Worm (Caenorhabditis elegans): Measurements from ENCODE around the gene F41E6.5.

F41E6.5 gene

ce11 chrV:8641266-8641665 is 38.0 kb downstream of the F41E6.5 start, which contains the start of gene F28A12.3:
TSS of gene F28A12.3 (minus strand) at chrV:8641366.
- no peak for TF ChIP-seq ceh-83 (GFP tag; optimal IDR thresholded peaks at IDR 0.05)
- no peak for TF ChIP-seq elt-3 (tag; optimal IDR thresholded peaks at IDR 0.05)
- no peak for TF ChIP-seq cnd-1 (tag; optimal IDR thresholded peaks at IDR 0.05)
- TF ChIP-seq M03D4.4 (tag; optimal IDR thresholded peaks at IDR 0.05) = no peak
- no peak for TF ChIP-seq drap-1 (GFP tag; optimal IDR thresholded peaks at IDR 0.05)
- no peak for TF ChIP-seq snpc-4 (tag; optimal IDR thresholded peaks at IDR 0.05)
- no peak for TF ChIP-seq hlh-1 (tag; optimal IDR thresholded peaks at IDR 0.05)
- no peak for TF ChIP-seq lin-32 (GFP tag; optimal IDR thresholded peaks at IDR 0.05)
- no peak for TF ChIP-seq pha-4 (tag; optimal IDR thresholded peaks at IDR 0.05)
- TF ChIP-seq flh-1 (GFP tag; optimal IDR thresholded peaks at IDR 0.05) = no peak
- no peak for TF ChIP-seq ceh-39 (tag; optimal IDR thresholded peaks at IDR 0.05)
- TF ChIP-seq nhr-76 (tag; optimal IDR thresholded peaks at IDR 0.05) = no peak
- no peak for TF ChIP-seq sptf-1 (tag; optimal IDR thresholded peaks at IDR 0.05)
- no peak for TF ChIP-seq mab-5 (tag; optimal IDR thresholded peaks at IDR 0.05)
- no peak for TF ChIP-seq nhr-237 (tag; optimal IDR thresholded peaks at IDR 0.05)
- no peak for TF ChIP-seq mep-1 (tag; optimal IDR thresholded peaks at IDR 0.05)
- TF ChIP-seq ceh-43 (GFP tag; optimal IDR thresholded peaks at IDR 0.05) = no peak
- TF ChIP-seq blmp-1 (tag; optimal IDR thresholded peaks at IDR 0.05) = no peak

- TF ChIP-seq snpc-4 (tag; optimal IDR thresholded peaks at IDR 0.05) (no peak), bed-3 (GFP tag; optimal IDR thresholded peaks at IDR 0.05) (no peak), mab-5 (tag; optimal IDR thresholded peaks at IDR 0.05) (no peak), elt-1 (tag; optimal IDR thresholded peaks at IDR 0.05; ENCODE audit: borderline replicate concordance, insufficient read depth) (no peak), ceh-83 (GFP tag; optimal IDR thresholded peaks at IDR 0.05) (no peak), nhr-237 (tag; optimal IDR thresholded peaks at IDR 0.05) (no peak)
Measured at ce11 chrV:8643093-8643492, 39.8 kb downstream of the F41E6.5 start, which contains the start of gene asp-13. TSS of gene asp-13 (minus strand) at chrV:8643193.

ce11 chrV:8648251-8648650 is 45.0 kb downstream of the F41E6.5 start:
- TF ChIP-seq pha-4 (tag; optimal IDR thresholded peaks at IDR 0.05) (no peak), unc-39 (tag; optimal IDR thresholded peaks at IDR 0.05) (no peak), mab-5 (tag; optimal IDR thresholded peaks at IDR 0.05) (no peak), ceh-43 (GFP tag; optimal IDR thresholded peaks at IDR 0.05) (no peak), tbx-8 (GFP tag; optimal IDR thresholded peaks at IDR 0.05) (no peak), bed-3 (GFP tag; optimal IDR thresholded peaks at IDR 0.05) (no peak), unc-62 (GFP tag; optimal IDR thresholded peaks at IDR 0.05) (no peak), sptf-1 (tag; optimal IDR thresholded peaks at IDR 0.05) (no peak), blmp-1 (tag; optimal IDR thresholded peaks at IDR 0.05) (no peak), nhr-28 (tag; optimal IDR thresholded peaks at IDR 0.05) (no peak), nhr-76 (tag; optimal IDR thresholded peaks at IDR 0.05) (no peak), ces-1 (GFP tag; optimal IDR thresholded peaks at IDR 0.05) (no peak), drap-1 (GFP tag; optimal IDR thresholded peaks at IDR 0.05) (no peak), sem-2 (GFP tag; optimal IDR thresholded peaks at IDR 0.05) (no peak)

- TF ChIP-seq zip-8 (tag; optimal IDR thresholded peaks at IDR 0.05) = no peak
- TF ChIP-seq unc-39 (tag; optimal IDR thresholded peaks at IDR 0.05) = no peak
Measured at ce11 chrV:8650365-8650764, 47.1 kb downstream of the F41E6.5 start.

- no peak for TF ChIP-seq ceh-39 (tag; optimal IDR thresholded peaks at IDR 0.05)
- TF ChIP-seq unc-39 (tag; optimal IDR thresholded peaks at IDR 0.05) = no peak
- no peak for TF ChIP-seq ceh-83 (GFP tag; optimal IDR thresholded peaks at IDR 0.05)
- TF ChIP-seq zip-8 (tag; optimal IDR thresholded peaks at IDR 0.05) = no peak
- no peak for TF ChIP-seq sem-2 (GFP tag; optimal IDR thresholded peaks at IDR 0.05)
- no peak for TF ChIP-seq elt-3 (tag; optimal IDR thresholded peaks at IDR 0.05)
- TF ChIP-seq mep-1 (tag; optimal IDR thresholded peaks at IDR 0.05) = no peak
- no peak for TF ChIP-seq ztf-11 (tag; optimal IDR thresholded peaks at IDR 0.05)
- no peak for TF ChIP-seq blmp-1 (tag; optimal IDR thresholded peaks at IDR 0.05)
- TF ChIP-seq nhr-76 (tag; optimal IDR thresholded peaks at IDR 0.05) = no peak
- TF ChIP-seq tbx-8 (GFP tag; optimal IDR thresholded peaks at IDR 0.05) = no peak
- TF ChIP-seq nhr-237 (tag; optimal IDR thresholded peaks at IDR 0.05) = no peak
- no peak for TF ChIP-seq drap-1 (GFP tag; optimal IDR thresholded peaks at IDR 0.05)
Measured at ce11 chrV:8651007-8651711, 47.9 kb downstream of the F41E6.5 start.

ce11 chrV:8652177-8652576 is 48.9 kb downstream of the F41E6.5 start:
- TF ChIP-seq flh-1 (GFP tag; optimal IDR thresholded peaks at IDR 0.05) (no peak), lsy-2 (tag; optimal IDR thresholded peaks at IDR 0.05) (no peak), lin-32 (GFP tag; optimal IDR thresholded peaks at IDR 0.05) (no peak), mab-5 (tag; optimal IDR thresholded peaks at IDR 0.05) (no peak)

All from whole organism, mixed stage, embryonic.